Worm (Caenorhabditis elegans) whole organism, L4 larva: ENCODE results near the gene abf-5.
A peak's percentile ranks its signal among the peaks of the same experiment; 100 is the strongest.

Experiments
- F10B5.3 ChIP-seq: sonication (generic microtip); optimal IDR thresholded peaks from 2 replicates; lab custom pipeline; 2016; ENCODE audit warnings: mild to moderate bottlenecking, missing genetic modification characterization, missing compliant biosample characterization
- R02D3.7 ChIP-seq: fragments of 150-350 bp; sonication (generic microtip); optimal IDR thresholded peaks from 3 replicates; lab custom pipeline; 2014; ENCODE audit warnings: missing biosample characterization, missing genetic modification characterization
- Y5F2A.4 ChIP-seq: fragments of 200-800 bp; sonication (Bioruptor generic); optimal IDR thresholded peaks from 2 replicates; lab custom pipeline; 2018; ENCODE audit warnings: mild to moderate bottlenecking, missing genetic modification characterization, missing compliant biosample characterization
- ZK546.5 ChIP-seq, 2 experiments: sonication (generic microtip); optimal IDR thresholded peaks; 2 replicates each; lab custom pipeline; 2017; ENCODE audit warnings: missing biosample characterization in 2 of 2, missing genetic modification characterization in 2 of 2
- ama-1 ChIP-seq: fragments of 150-350 bp; optimal IDR thresholded peaks from 2 replicates; lab custom pipeline; 2014; ENCODE audit warnings: inconsistent platforms, mixed read lengths
- arid-1 ChIP-seq: fragments of 200-800 bp; sonication (Bioruptor generic); conservative IDR thresholded peaks from 2 replicates; pipeline ENCODE4 v1.3.6; 2022; ENCODE audit warnings: missing genetic modification reagents, missing genetic modification characterization, missing compliant biosample characterization
- ceh-28 ChIP-seq: fragments of 150-350 bp; optimal IDR thresholded peaks from 2 replicates; lab custom pipeline; 2014; ENCODE audit warnings: missing biosample characterization, missing genetic modification reagents, missing genetic modification characterization
- ceh-32 ChIP-seq: sonication (generic microtip); optimal IDR thresholded peaks from 2 replicates; lab custom pipeline; 2016; ENCODE audit warnings: mild to moderate bottlenecking, missing genetic modification characterization, missing compliant biosample characterization; ENCODE audit not compliant: poor library complexity
- ces-1 ChIP-seq: fragments of 150-350 bp; sonication (generic microtip); optimal IDR thresholded peaks from 4 replicates; lab custom pipeline; 2014; ENCODE audit warnings: missing biosample characterization, missing genetic modification reagents, missing genetic modification characterization
- daf-12 ChIP-seq: fragments of 150-350 bp; optimal IDR thresholded peaks from 2 replicates; lab custom pipeline; 2014; ENCODE audit warnings: missing biosample characterization, missing genetic modification reagents, missing genetic modification characterization
- dmd-6 ChIP-seq: fragments of 200-800 bp; sonication (Bioruptor generic); IDR thresholded peaks from 2 replicates; pipeline ENCODE4 v1.3.6; 2022; ENCODE audit warnings: missing genetic modification reagents, missing genetic modification characterization, missing compliant biosample characterization
- dmd-8 ChIP-seq: fragments of 200-800 bp; sonication (Bioruptor generic); IDR thresholded peaks from 2 replicates; pipeline ENCODE4 v1.3.6; 2022; ENCODE audit warnings: missing genetic modification characterization, missing compliant biosample characterization
- dpl-1 ChIP-seq: fragments of 150-350 bp; optimal IDR thresholded peaks from 2 replicates; lab custom pipeline; 2014; ENCODE audit warnings: missing biosample characterization, missing genetic modification reagents, missing genetic modification characterization
- duxl-1 ChIP-seq: sonication (generic microtip); optimal IDR thresholded peaks from 2 replicates; lab custom pipeline; 2016; ENCODE audit warnings: mild to moderate bottlenecking, missing genetic modification characterization, moderate library complexity, missing compliant biosample characterization; ENCODE audit not compliant: poor library complexity
- dve-1 ChIP-seq: sonication (generic microtip); optimal IDR thresholded peaks from 2 replicates; lab custom pipeline; 2017; ENCODE audit warnings: antibody characterized with exemption, mild to moderate bottlenecking, missing genetic modification characterization, missing compliant biosample characterization; ENCODE audit not compliant: insufficient read depth
- egl-27 ChIP-seq: sonication (generic microtip); optimal IDR thresholded peaks from 3 replicates; lab custom pipeline; 2017; ENCODE audit warnings: missing biosample characterization, missing genetic modification reagents, missing genetic modification characterization
- hlh-11 ChIP-seq: fragments of 200-800 bp; sonication (Bioruptor generic); optimal IDR thresholded peaks from 2 replicates; lab custom pipeline; 2018; ENCODE audit warnings: mild to moderate bottlenecking, missing genetic modification characterization, missing compliant biosample characterization
- hlh-30 ChIP-seq: sonication (generic microtip); optimal IDR thresholded peaks from 2 replicates; lab custom pipeline; 2017; ENCODE audit warnings: antibody characterized with exemption, mild to moderate bottlenecking, missing genetic modification characterization, missing compliant biosample characterization; ENCODE audit not compliant: insufficient read depth
- hmg-1.1 ChIP-seq: fragments of 200-800 bp; sonication (Bioruptor generic); IDR thresholded peaks from 2 replicates; pipeline ENCODE4 v1.3.6; 2022; ENCODE audit warnings: missing genetic modification reagents, missing genetic modification characterization, missing compliant biosample characterization
- lim-7 ChIP-seq: fragments of 200-800 bp; sonication (Bioruptor generic); IDR thresholded peaks from 2 replicates; pipeline ENCODE4 v1.3.6; 2022; ENCODE audit warnings: missing genetic modification characterization, missing compliant biosample characterization
- madf-5 ChIP-seq, 2 experiments: fragments of 200-800 bp; sonication (Bioruptor generic); IDR thresholded peaks; 2 replicates each; pipeline ENCODE4 v1.3.6; 2022; ENCODE audit warnings: missing compliant biosample characterization in 2 of 2, missing genetic modification characterization in 2 of 2
- madf-9 ChIP-seq: fragments of 200-800 bp; sonication (Bioruptor generic); conservative IDR thresholded peaks from 2 replicates; pipeline ENCODE4 v1.3.6; 2022; ENCODE audit warnings: missing genetic modification reagents, missing genetic modification characterization, missing compliant biosample characterization
- mdl-1 ChIP-seq, 2 experiments: fragments of 150-350 bp in 1 of 2; sonication (generic microtip) in 1 of 2; optimal IDR thresholded peaks; 2 replicates each; lab custom pipeline; 2014 to 2017; ENCODE audit warnings: missing biosample characterization in 2 of 2, missing genetic modification characterization in 2 of 2
- mes-2 ChIP-seq: sonication (generic microtip); optimal IDR thresholded peaks from 2 replicates; lab custom pipeline; 2016; ENCODE audit warnings: missing genotype, mild to moderate bottlenecking, missing genetic modification characterization, missing compliant biosample characterization; ENCODE audit not compliant: poor library complexity, severe bottlenecking
- mxl-3 ChIP-seq: fragments of 200-800 bp; sonication (Bioruptor generic); optimal IDR thresholded peaks from 2 replicates; lab custom pipeline; 2018; ENCODE audit warnings: mild to moderate bottlenecking, missing genetic modification characterization, missing compliant biosample characterization
- nhr-10 ChIP-seq: fragments of 150-350 bp; optimal IDR thresholded peaks from 2 replicates; lab custom pipeline; 2014; ENCODE audit warnings: missing biosample characterization, missing genetic modification characterization
- nhr-28 ChIP-seq: fragments of 150-350 bp; optimal IDR thresholded peaks from 2 replicates; lab custom pipeline; 2014; ENCODE audit warnings: missing biosample characterization, missing genetic modification characterization
- nhr-41 ChIP-seq: fragments of 200-800 bp; sonication (Bioruptor generic); IDR thresholded peaks from 2 replicates; pipeline ENCODE4 v1.3.6; 2022; ENCODE audit warnings: missing genetic modification reagents, missing genetic modification characterization, missing compliant biosample characterization
- nhr-48 ChIP-seq: sonication (generic microtip); optimal IDR thresholded peaks from 2 replicates; lab custom pipeline; 2016; ENCODE audit warnings: mild to moderate bottlenecking, missing genetic modification characterization, missing compliant biosample characterization
- nhr-76 ChIP-seq: fragments of 150-350 bp; optimal IDR thresholded peaks from 2 replicates; lab custom pipeline; 2014; ENCODE audit warnings: missing biosample characterization, missing genetic modification characterization
- php-3 ChIP-seq: fragments of 200-800 bp; sonication (Bioruptor generic); IDR thresholded peaks from 2 replicates; pipeline ENCODE4 v1.3.6; 2022; ENCODE audit warnings: missing genetic modification reagents, missing genetic modification characterization, missing compliant biosample characterization
- rbr-2 ChIP-seq: sonication (generic microtip); optimal IDR thresholded peaks from 2 replicates; lab custom pipeline; 2016; ENCODE audit warnings: missing genotype, missing genetic modification characterization, missing compliant biosample characterization
- saeg-2 ChIP-seq: fragments of 200-800 bp; sonication (Bioruptor generic); IDR thresholded peaks from 2 replicates; pipeline ENCODE4 v1.3.6; 2022; ENCODE audit warnings: missing genetic modification reagents, missing genetic modification characterization, missing compliant biosample characterization
- set-16 ChIP-seq: fragments of 200-800 bp; sonication (Bioruptor generic); IDR thresholded peaks from 2 replicates; pipeline ENCODE4 v1.3.6; 2022; ENCODE audit warnings: missing genetic modification reagents, missing genetic modification characterization, missing compliant biosample characterization
- tra-1 ChIP-seq: fragments of 200-800 bp; sonication (Bioruptor generic); IDR thresholded peaks from 2 replicates; pipeline ENCODE4 v1.3.6; 2022; ENCODE audit warnings: missing genetic modification reagents, missing genetic modification characterization, missing compliant biosample characterization
- unc-130 ChIP-seq: sonication (generic microtip); optimal IDR thresholded peaks from 2 replicates; lab custom pipeline; 2016; ENCODE audit warnings: missing genetic modification reagents, missing genetic modification characterization, missing compliant biosample characterization
- vab-7 ChIP-seq: fragments of 200-800 bp; sonication (Bioruptor generic); IDR thresholded peaks from 2 replicates; pipeline ENCODE4 v1.3.6; 2022; ENCODE audit warnings: missing genetic modification reagents, missing genetic modification characterization, missing compliant biosample characterization
- zag-1 ChIP-seq: fragments of 150-350 bp; optimal IDR thresholded peaks from 2 replicates; lab custom pipeline; 2014; ENCODE audit warnings: missing biosample characterization, missing genetic modification characterization
- zip-11 ChIP-seq: fragments of 200-800 bp; sonication (Bioruptor generic); IDR thresholded peaks from 2 replicates; pipeline ENCODE4 v1.3.6; 2022; ENCODE audit warnings: missing genetic modification characterization, missing compliant biosample characterization

abf-5 gene

ce11 chrX:12781712-12782444 is 10.8 kb upstream of the abf-5 start, which contains the start of gene alh-13:
TSS of gene alh-13 (plus strand) at chrX:12782394.
- TF ChIP-seq hlh-30 (tag; lab: Kevin White, UChicago) (peak; percentile 70), F10B5.3 (tag; lab: Kevin White, UChicago) (no peak), duxl-1 (no peak), ZK546.5 (tag; optimal IDR thresholded peaks at IDR 0.05; lab: Kevin White, UChicago) (no peak), php-3 (GFP tag; lab: Robert Waterston, UW) (no peak), tra-1 (GFP tag; lab: Robert Waterston, UW) (0 out of 2 replicates have a peak, but pooled peaks have one; percentile 19), zip-11 (GFP tag; lab: Robert Waterston, UW) (no peak), mdl-1 (tag; optimal IDR thresholded peaks at IDR 0.05; lab: Kevin White, UChicago) (peak in 1 of 2 experiments; percentile 40), dmd-6 (peak; percentile 43), zag-1 (tag; lab: Kevin White, UChicago) (no peak), unc-130 (no peak), arid-1 (GFP tag; lab: Robert Waterston, UW) (no peak), ces-1 (GFP tag; lab: Kevin White, UChicago) (no peak), set-16 (no peak), hlh-11 (tag; lab: Kevin White, UChicago) (peak; percentile 76), hmg-1.1 (GFP tag; lab: Robert Waterston, UW) (no peak), dmd-8 (GFP tag; lab: Robert Waterston, UW) (no peak), mxl-3 (GFP tag; lab: Kevin White, UChicago) (peak; percentile 77), nhr-10 (tag; lab: Kevin White, UChicago) (no peak), nhr-28 (tag; lab: Kevin White, UChicago) (peak; percentile 64), ceh-28 (tag; lab: Kevin White, UChicago) (no peak), ceh-32 (tag; lab: Kevin White, UChicago) (no peak), nhr-41 (no peak), nhr-48 (tag; lab: Kevin White, UChicago) (peak; percentile 58), rbr-2 (tag; lab: Kevin White, UChicago) (no peak), R02D3.7 (tag; lab: Kevin White, UChicago) (no peak), Y5F2A.4 (GFP tag; lab: Kevin White, UChicago) (no peak), vab-7 (GFP tag; lab: Robert Waterston, UW) (no peak), dve-1 (tag; lab: Kevin White, UChicago) (peak; percentile 42)
- TF ChIP-seq, all 104 proteins: peak for 9

ce11 chrX:12787624-12788023 is 5.0 kb upstream of the abf-5 start, which contains the start of gene str-124:
TSS of gene str-124 (plus strand) at chrX:12787924.
- TF ChIP-seq saeg-2 = no peak

- TF ChIP-seq ama-1 (no peak), egl-27 (no peak), daf-12 (tag; lab: Kevin White, UChicago) (no peak), mes-2 (tag; lab: Kevin White, UChicago) (no peak), madf-5 (GFP tag; IDR thresholded peaks at IDR 0.05; lab: Robert Waterston, UW) (no peak), madf-9 (GFP tag; lab: Robert Waterston, UW) (no peak), lim-7 (GFP tag; lab: Robert Waterston, UW) (no peak), ceh-28 (tag; lab: Kevin White, UChicago) (no peak), nhr-76 (no peak), dpl-1 (GFP tag; lab: Kevin White, UChicago) (no peak), Y5F2A.4 (GFP tag; lab: Kevin White, UChicago) (no peak)
Observed at ce11 chrX:12790036-12790435, 2.6 kb upstream of the abf-5 start, which contains the start of gene str-123. TSS of gene str-123 (plus strand) at chrX:12790336.
